Fruit fly (Drosophila melanogaster) whole organism, prepupa: ENCODE data around the gene Phlpp.
A peak's percentile ranks its signal among the peaks of the same experiment; 100 is the strongest.

Experiments
- Blimp-1 ChIP-seq: fragments of 200-800 bp; sonication (Bioruptor generic); optimal IDR thresholded peaks from 3 replicates; lab custom pipeline; 2017; ENCODE audit warnings: missing biosample characterization, missing genetic modification characterization, mild to moderate bottlenecking, moderate library complexity, missing genetic modification reagents
- CG10631 ChIP-seq: fragments of 200-800 bp; sonication (Bioruptor generic); optimal IDR thresholded peaks from 2 replicates; lab custom pipeline; 2016; ENCODE audit warnings: missing biosample characterization, missing genetic modification characterization
- CG10669 ChIP-seq: fragments of 200-800 bp; sonication (Bioruptor generic); optimal IDR thresholded peaks from 3 replicates; lab custom pipeline; 2018; ENCODE audit warnings: missing biosample characterization, mild to moderate bottlenecking, missing genetic modification characterization, moderate library complexity
- CG11294 ChIP-seq: fragments of 200-800 bp; sonication (Bioruptor generic); IDR thresholded peaks from 2 replicates; pipeline ENCODE4 v1.3.6; 2022; ENCODE audit warnings: missing biosample characterization, missing genetic modification characterization
- CG11902 ChIP-seq: fragments of 200-800 bp; sonication (Bioruptor generic); optimal IDR thresholded peaks from 3 replicates; lab custom pipeline; 2016; ENCODE audit warnings: missing biosample characterization, missing genetic modification characterization
- CG15336 ChIP-seq: fragments of 200-800 bp; sonication (Bioruptor generic); IDR thresholded peaks from 2 replicates; pipeline ENCODE4 v1.3.6; 2022; ENCODE audit warnings: missing biosample characterization, missing genetic modification characterization
- CG1621 ChIP-seq: fragments of 200-800 bp; sonication (Bioruptor generic); optimal IDR thresholded peaks from 3 replicates; lab custom pipeline; 2018; ENCODE audit warnings: missing biosample characterization, mild to moderate bottlenecking, missing genetic modification characterization
- CG16779 ChIP-seq: fragments of 200-800 bp; sonication (Bioruptor generic); optimal IDR thresholded peaks from 3 replicates; lab custom pipeline; 2017; ENCODE audit warnings: missing biosample characterization, mild to moderate bottlenecking, missing genetic modification characterization
- CG3032 ChIP-seq: fragments of 200-800 bp; optimal IDR thresholded peaks from 2 replicates; lab custom pipeline; 2019; ENCODE audit warnings: missing biosample characterization, mild to moderate bottlenecking, missing genetic modification characterization, moderate library complexity
- CG31627 ChIP-seq: fragments of 200-800 bp; sonication (Bioruptor generic); optimal IDR thresholded peaks from 3 replicates; lab custom pipeline; 2016; ENCODE audit warnings: missing biosample characterization, missing genetic modification characterization
- CG32006 ChIP-seq: fragments of 200-800 bp; sonication (Bioruptor generic); optimal IDR thresholded peaks from 3 replicates; lab custom pipeline; 2017; ENCODE audit warnings: missing biosample characterization, mild to moderate bottlenecking, missing genetic modification characterization
- CG34406 ChIP-seq: fragments of 200-800 bp; sonication (Bioruptor generic); optimal IDR thresholded peaks from 3 replicates; lab custom pipeline; 2016; ENCODE audit warnings: missing biosample characterization, missing genetic modification characterization
- CG3919 ChIP-seq: fragments of 200-800 bp; sonication (Bioruptor generic); optimal IDR thresholded peaks from 3 replicates; lab custom pipeline; 2016; ENCODE audit warnings: missing biosample characterization, missing genetic modification characterization
- CG4318 ChIP-seq: fragments of 200-800 bp; sonication (Bioruptor generic); optimal IDR thresholded peaks from 3 replicates; lab custom pipeline; 2017; ENCODE audit warnings: missing biosample characterization, mild to moderate bottlenecking, missing genetic modification characterization
- CG6163 ChIP-seq: fragments of 200-800 bp; sonication (Bioruptor generic); IDR thresholded peaks from 3 replicates; pipeline ENCODE4 v1.3.6; 2022; ENCODE audit warnings: missing biosample characterization, missing genetic modification characterization
- CG6276 ChIP-seq: fragments of 200-800 bp; sonication (Bioruptor generic); optimal IDR thresholded peaks from 2 replicates; lab custom pipeline; 2017; ENCODE audit warnings: missing biosample characterization, mild to moderate bottlenecking, missing genetic modification characterization
- CG6792 ChIP-seq: fragments of 200-800 bp; sonication (Bioruptor generic); optimal IDR thresholded peaks from 3 replicates; lab custom pipeline; 2016; ENCODE audit warnings: missing biosample characterization, missing genetic modification characterization
- CG6808 ChIP-seq: fragments of 200-800 bp; sonication (Bioruptor generic); optimal IDR thresholded peaks from 3 replicates; lab custom pipeline; 2017; ENCODE audit warnings: missing biosample characterization, missing genetic modification characterization, mild to moderate bottlenecking, moderate library complexity, missing genetic modification reagents
- CG6854 ChIP-seq: fragments of 200-800 bp; sonication (Bioruptor generic); optimal IDR thresholded peaks from 2 replicates; lab custom pipeline; 2017; ENCODE audit warnings: missing biosample characterization, mild to moderate bottlenecking, missing genetic modification characterization
- CG7368 ChIP-seq: fragments of 200-800 bp; sonication (Bioruptor generic); optimal IDR thresholded peaks from 3 replicates; lab custom pipeline; 2016; ENCODE audit warnings: missing biosample characterization, missing genetic modification characterization
- CG8119 ChIP-seq: fragments of 200-800 bp; sonication (Bioruptor generic); IDR thresholded peaks from 3 replicates; pipeline ENCODE4 v1.3.6; 2022; ENCODE audit warnings: missing biosample characterization, missing genetic modification characterization
- CG8319 ChIP-seq: fragments of 200-800 bp; sonication (Bioruptor generic); optimal IDR thresholded peaks from 3 replicates; lab custom pipeline; 2016; ENCODE audit warnings: missing biosample characterization, missing genetic modification characterization
- CG8632 ChIP-seq: fragments of 200-800 bp; sonication (Bioruptor generic); optimal IDR thresholded peaks from 3 replicates; lab custom pipeline; 2016; ENCODE audit warnings: missing biosample characterization, missing genetic modification characterization
- Eip75B ChIP-seq: fragments of 200-800 bp; sonication (Bioruptor generic); optimal IDR thresholded peaks from 3 replicates; lab custom pipeline; 2016; ENCODE audit warnings: missing biosample characterization, missing genetic modification characterization
- Eip78C ChIP-seq: fragments of 200-800 bp; sonication (Bioruptor generic); peaks from one replicate; lab custom pipeline; 2016; ENCODE audit warnings: missing biosample characterization, missing genetic modification characterization
- Eip93F ChIP-seq: fragments of 200-800 bp; sonication (Bioruptor generic); optimal IDR thresholded peaks from 2 replicates; lab custom pipeline; 2016; ENCODE audit warnings: missing biosample characterization, mild to moderate bottlenecking, missing genetic modification characterization
- Ets21C ChIP-seq: fragments of 200-800 bp; sonication (Bioruptor generic); optimal IDR thresholded peaks from 3 replicates; lab custom pipeline; 2016; ENCODE audit warnings: missing biosample characterization, missing genetic modification characterization
- Ets96B ChIP-seq: fragments of 200-800 bp; optimal IDR thresholded peaks from 2 replicates; lab custom pipeline; 2019; ENCODE audit warnings: missing biosample characterization, mild to moderate bottlenecking, missing genetic modification characterization, moderate library complexity
- Gug ChIP-seq: fragments of 200-800 bp; sonication (Bioruptor generic); IDR thresholded peaks from 2 replicates; pipeline ENCODE4 v1.3.6; 2022; ENCODE audit warnings: missing biosample characterization, missing genetic modification characterization
- Hr38 ChIP-seq: sonication (Bioruptor generic); optimal IDR thresholded peaks from 2 replicates; lab custom pipeline; 2016; ENCODE audit warnings: missing biosample characterization, missing genetic modification characterization
- Hr39 ChIP-seq: fragments of 200-800 bp; sonication (Bioruptor generic); optimal IDR thresholded peaks from 2 replicates; lab custom pipeline; 2016; ENCODE audit warnings: missing biosample characterization, missing genetic modification characterization
- Hr4 ChIP-seq: fragments of 200-800 bp; sonication (Bioruptor generic); optimal IDR thresholded peaks from 3 replicates; lab custom pipeline; 2016; ENCODE audit warnings: missing biosample characterization, missing genetic modification characterization
- Lpt ChIP-seq: fragments of 200-800 bp; sonication (Bioruptor generic); optimal IDR thresholded peaks from 3 replicates; lab custom pipeline; 2016; ENCODE audit warnings: missing biosample characterization, missing genetic modification characterization
- Met ChIP-seq: fragments of 200-800 bp; sonication (Bioruptor generic); optimal IDR thresholded peaks from 3 replicates; lab custom pipeline; 2016; ENCODE audit warnings: missing biosample characterization, missing genetic modification characterization
- OdsH ChIP-seq: fragments of 200-800 bp; sonication (Bioruptor generic); optimal IDR thresholded peaks from 3 replicates; lab custom pipeline; 2016; ENCODE audit warnings: missing biosample characterization, missing genetic modification characterization
- achi ChIP-seq: fragments of 200-800 bp; sonication (Bioruptor generic); optimal IDR thresholded peaks from 3 replicates; lab custom pipeline; 2016; ENCODE audit warnings: missing biosample characterization, missing genetic modification characterization
- acj6 ChIP-seq: fragments of 200-800 bp; sonication (Bioruptor generic); optimal IDR thresholded peaks from 3 replicates; lab custom pipeline; 2016; ENCODE audit warnings: missing biosample characterization, missing genetic modification characterization
- cyc ChIP-seq: fragments of 200-800 bp; sonication (Bioruptor generic); optimal IDR thresholded peaks from 3 replicates; lab custom pipeline; 2016; ENCODE audit warnings: missing biosample characterization, missing genetic modification characterization
- dac ChIP-seq: fragments of 200-800 bp; sonication (Bioruptor generic); optimal IDR thresholded peaks from 2 replicates; lab custom pipeline; 2017; ENCODE audit warnings: missing biosample characterization, mild to moderate bottlenecking, missing genetic modification characterization
- dsx ChIP-seq: fragments of 200-800 bp; optimal IDR thresholded peaks from 3 replicates; lab custom pipeline; 2019; ENCODE audit warnings: missing biosample characterization, mild to moderate bottlenecking, missing genetic modification characterization, moderate library complexity; ENCODE audit not compliant: poor library complexity, severe bottlenecking
- eg ChIP-seq: fragments of 200-800 bp; sonication (Bioruptor generic); IDR thresholded peaks from 3 replicates; pipeline ENCODE4 v1.3.6; 2022; ENCODE audit warnings: missing biosample characterization, missing genetic modification characterization
- fd59A ChIP-seq: fragments of 200-800 bp; sonication (Bioruptor generic); optimal IDR thresholded peaks from 2 replicates; lab custom pipeline; 2017; ENCODE audit warnings: missing biosample characterization, mild to moderate bottlenecking, missing genetic modification characterization, missing genetic modification reagents
- fd85E ChIP-seq: fragments of 200-800 bp; sonication (Bioruptor generic); optimal IDR thresholded peaks from 3 replicates; lab custom pipeline; 2016; ENCODE audit warnings: missing biosample characterization, missing genetic modification characterization
- fkh ChIP-seq: fragments of 200-800 bp; sonication (Bioruptor generic); optimal IDR thresholded peaks from 3 replicates; lab custom pipeline; 2017; ENCODE audit warnings: missing biosample characterization, mild to moderate bottlenecking, missing genetic modification characterization, moderate library complexity
- lz ChIP-seq: fragments of 200-800 bp; sonication (Bioruptor generic); optimal IDR thresholded peaks from 3 replicates; lab custom pipeline; 2016; ENCODE audit warnings: missing biosample characterization, missing genetic modification characterization
- net ChIP-seq: fragments of 200-800 bp; sonication (Bioruptor generic); optimal IDR thresholded peaks from 3 replicates; lab custom pipeline; 2016; ENCODE audit warnings: missing biosample characterization, missing genetic modification characterization
- pdm3 ChIP-seq: fragments of 200-800 bp; sonication (Bioruptor generic); optimal IDR thresholded peaks from 3 replicates; lab custom pipeline; 2016; ENCODE audit warnings: missing biosample characterization, missing genetic modification characterization
- ss ChIP-seq, 2 experiments: fragments of 200-800 bp; sonication (Bioruptor generic); optimal IDR thresholded peaks; 2 replicates in 1 of 2; 3 replicates in 1 of 2; lab custom pipeline; 2017 to 2018; ENCODE audit warnings: mild to moderate bottlenecking in 2 of 2, missing biosample characterization in 2 of 2, missing genetic modification characterization in 2 of 2, moderate library complexity in 1 of 2
- svp ChIP-seq: fragments of 200-800 bp; sonication (Bioruptor generic); peaks from one replicate; lab custom pipeline; 2016; ENCODE audit warnings: missing biosample characterization, missing genetic modification characterization
- topi ChIP-seq: fragments of 200-800 bp; sonication (Bioruptor generic); optimal IDR thresholded peaks from 3 replicates; lab custom pipeline; 2016; ENCODE audit warnings: missing biosample characterization, missing genetic modification characterization
- vri ChIP-seq: fragments of 200-800 bp; sonication (Bioruptor generic); optimal IDR thresholded peaks from 3 replicates; lab custom pipeline; 2016; ENCODE audit warnings: missing biosample characterization, mild to moderate bottlenecking, missing genetic modification characterization

Gene Phlpp

DNA sequence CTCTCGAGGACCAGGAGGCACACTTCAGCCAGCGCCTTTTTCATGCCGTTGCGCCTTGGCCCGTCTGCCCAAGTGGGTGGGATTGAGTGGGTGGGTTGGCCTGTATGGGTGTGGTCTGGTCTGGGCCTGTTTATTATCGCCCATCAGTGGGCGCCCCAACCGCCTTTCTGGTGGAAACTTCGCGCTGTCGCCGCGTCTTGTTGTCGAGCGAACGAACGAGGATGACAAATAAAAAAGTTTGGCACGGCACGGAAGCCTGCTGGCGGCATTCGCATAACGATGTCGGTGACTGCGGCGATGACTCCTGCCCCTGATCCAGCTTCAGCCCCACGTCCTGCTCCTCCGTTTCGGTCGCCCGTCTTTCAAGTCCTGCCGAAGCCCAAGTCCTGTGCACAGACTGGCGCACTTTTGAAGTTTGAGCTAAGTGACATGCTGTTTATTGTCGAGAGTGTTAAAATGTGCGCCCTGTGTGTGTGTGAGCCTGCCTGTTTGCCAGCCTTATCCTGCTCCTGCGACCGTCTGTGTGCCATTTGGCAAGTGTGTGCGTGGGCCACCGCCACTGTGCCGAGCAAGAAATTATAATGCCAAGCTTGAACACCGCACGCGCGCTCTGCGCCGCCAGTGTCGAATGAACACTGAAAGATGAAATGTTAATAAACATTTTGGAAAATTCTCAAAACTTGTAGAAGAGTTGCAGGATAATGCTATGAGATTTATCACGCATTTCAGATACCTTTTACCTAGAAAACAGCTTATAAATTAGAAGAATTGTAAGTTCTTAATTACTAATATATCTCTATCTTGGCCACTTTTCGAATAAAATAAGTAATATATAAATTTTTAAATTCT is 44.7 kb upstream of the Phlpp start:
- peak; percentile 39 for TF ChIP-seq Hr4
- TF ChIP-seq Eip75B (GFP tag; lab: Kevin White, UChicago), result peak; percentile 14
- peak; percentile 15 for TF ChIP-seq CG4318 (GFP tag; lab: Kevin White, UChicago)
- no peak for TF ChIP-seq eg
- TF ChIP-seq CG6808 (GFP tag; lab: Kevin White, UChicago), result peak; percentile 70
- peak; percentile 55 to 66 for TF ChIP-seq ss (GFP tag; optimal IDR thresholded peaks at IDR 0.05; lab: Kevin White, UChicago)
- TF ChIP-seq fd59A, result peak; percentile 23
- peak; percentile 19 for TF ChIP-seq CG34406
- peak; percentile 52 for TF ChIP-seq OdsH
- no peak for TF ChIP-seq Hr38 (GFP tag; lab: Kevin White, UChicago)
- TF ChIP-seq pdm3 (GFP tag; lab: Kevin White, UChicago), result peak; percentile 19
- TF ChIP-seq CG3032, result peak; percentile 66
- TF ChIP-seq CG31627, result no peak
- TF ChIP-seq Ets21C, result no peak
- TF ChIP-seq CG11902 (GFP tag; lab: Kevin White, UChicago), result no peak
- peak; percentile 44 for TF ChIP-seq CG8632
- no peak for TF ChIP-seq net (GFP tag; lab: Kevin White, UChicago)
- TF ChIP-seq Eip93F (GFP tag; lab: Kevin White, UChicago), result no peak
- TF ChIP-seq Hr39 (GFP tag; lab: Kevin White, UChicago), result no peak
- TF ChIP-seq CG7368 (GFP tag; lab: Kevin White, UChicago), result no peak
- TF ChIP-seq CG6163 (GFP tag; lab: Robert Waterston, UW), result no peak
- TF ChIP-seq CG32006 (GFP tag; lab: Kevin White, UChicago), result peak; percentile 58
- TF ChIP-seq dsx (GFP tag; lab: Kevin White, UChicago), result peak; percentile 61
- TF ChIP-seq CG16779, result peak; percentile 10
- peak; percentile 73 for TF ChIP-seq svp (GFP tag; lab: Kevin White, UChicago)
- no peak for TF ChIP-seq Lpt (GFP tag; lab: Kevin White, UChicago)
- peak; percentile 86 for TF ChIP-seq Eip78C (GFP tag; lab: Kevin White, UChicago)
- peak; percentile 34 for TF ChIP-seq topi
- TF ChIP-seq CG15336 (GFP tag; lab: Robert Waterston, UW), result peak; percentile 47
- TF ChIP-seq fd85E (GFP tag; lab: Kevin White, UChicago), result no peak
- TF ChIP-seq vri (GFP tag; lab: Kevin White, UChicago), result no peak
- TF ChIP-seq cyc (GFP tag; lab: Kevin White, UChicago), result peak; percentile 11
- TF ChIP-seq CG8119, result peak; percentile 40; the same call in 1 of the 3 replicates
- TF ChIP-seq Ets96B (tag; lab: Kevin White, UChicago), result peak; percentile 62
- TF ChIP-seq fkh (GFP tag; lab: Kevin White, UChicago), result peak; percentile 23
- no peak for TF ChIP-seq dac (GFP tag; lab: Kevin White, UChicago)
- no peak for TF ChIP-seq CG8319 (GFP tag; lab: Kevin White, UChicago)
- peak; percentile 29 for TF ChIP-seq CG6792
- TF ChIP-seq CG3919 (GFP tag; lab: Kevin White, UChicago), result peak; percentile 30
- peak; percentile 49 for TF ChIP-seq acj6 (GFP tag; lab: Kevin White, UChicago)
- TF ChIP-seq CG10669 (GFP tag; lab: Kevin White, UChicago), result peak; percentile 59
- peak; percentile 39 for TF ChIP-seq CG6276 (GFP tag; lab: Kevin White, UChicago)
- no peak for TF ChIP-seq Blimp-1 (GFP tag; lab: Kevin White, UChicago)
- no peak for TF ChIP-seq CG1621 (tag; lab: Kevin White, UChicago)
- TF ChIP-seq CG10631 (GFP tag; lab: Kevin White, UChicago), result peak; percentile 41
- TF ChIP-seq Gug (GFP tag; lab: Robert Waterston, UW), result no peak
- TF ChIP-seq CG11294 (GFP tag; lab: Robert Waterston, UW), result no peak
- peak; percentile 11 for TF ChIP-seq Met (GFP tag; lab: Kevin White, UChicago)
- TF ChIP-seq CG6854 (GFP tag; lab: Kevin White, UChicago), result no peak
- TF ChIP-seq lz (GFP tag; lab: Kevin White, UChicago), result peak; percentile 22
- TF ChIP-seq achi, result peak; percentile 38
